ENCODE assay signal across 1 worm cellular context in the genomic region with DNA sequence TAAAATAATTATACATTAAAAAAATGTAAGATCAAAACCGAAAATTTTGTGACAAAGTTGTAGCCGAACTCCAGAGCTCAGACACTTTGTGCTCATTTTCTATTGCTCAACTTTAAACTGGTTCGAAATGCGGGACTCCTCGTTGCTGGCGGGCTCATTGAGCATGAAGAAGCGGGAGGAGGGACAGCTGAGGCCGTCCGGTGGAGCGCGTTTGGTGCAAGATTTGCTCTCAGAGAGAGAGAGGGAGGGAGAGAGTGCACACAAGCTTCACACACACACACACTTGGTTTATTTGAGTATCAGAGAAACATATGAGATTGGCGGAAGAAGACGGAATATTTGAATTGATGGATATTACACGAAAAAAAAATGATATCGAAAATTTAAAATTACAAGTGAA.
TF ChIP-seq lines count a peak whose summit lies in the region.

No protein-coding gene starts in this region.

TF ChIP-seq in whole organism, L1 larva, 84 proteins besides CTCF, POLR2A, EP300 and RAD21 (continued from another document):
- no peak for TF ChIP-seq elt-2 (tag; optimal IDR thresholded peaks at IDR 0.05; lab: Kevin White, UChicago)
- TF ChIP-seq ceh-8 (GFP tag; optimal IDR thresholded peaks at IDR 0.05; lab: Kevin White, UChicago): no peak
- peak; percentile 85 for TF ChIP-seq lin-14 (GFP tag; optimal IDR thresholded peaks at IDR 0.05; lab: Kevin White, UChicago)
- TF ChIP-seq fkh-10 (GFP tag; optimal IDR thresholded peaks at IDR 0.05; lab: Kevin White, UChicago): no peak
- no peak for TF ChIP-seq zag-1 (tag; optimal IDR thresholded peaks at IDR 0.05; lab: Kevin White, UChicago)
- no peak for TF ChIP-seq C34B4.2 (tag; optimal IDR thresholded peaks at IDR 0.05; lab: Kevin White, UChicago)
- TF ChIP-seq ceh-82 (tag; optimal IDR thresholded peaks at IDR 0.05; lab: Kevin White, UChicago): peak in 2 of 3 experiments; percentile 13 to 65
- no peak for TF ChIP-seq ceh-63 (GFP tag; optimal IDR thresholded peaks at IDR 0.05; lab: Kevin White, UChicago)
- TF ChIP-seq lin-35 (GFP tag; optimal IDR thresholded peaks at IDR 0.05; lab: Kevin White, UChicago): peak in 1 of 2 experiments; percentile 62
- TF ChIP-seq nhr-47 (tag; optimal IDR thresholded peaks at IDR 0.05; lab: Kevin White, UChicago): peak; percentile 21
- peak; percentile 55 for TF ChIP-seq snu-23 (GFP tag; optimal IDR thresholded peaks at IDR 0.05; lab: Kevin White, UChicago)
- peak in 1 of 3 experiments; percentile 51 for TF ChIP-seq dpl-1 (GFP tag; optimal IDR thresholded peaks at IDR 0.05; lab: Kevin White, UChicago)
- peak; percentile 47 for TF ChIP-seq lin-15B (tag; optimal IDR thresholded peaks at IDR 0.05; lab: Kevin White, UChicago)
- peak in 1 of 2 experiments; percentile 65 for TF ChIP-seq lsy-2 (tag; optimal IDR thresholded peaks at IDR 0.05; lab: Kevin White, UChicago)
- no peak for TF ChIP-seq sup-37 (GFP tag; optimal IDR thresholded peaks at IDR 0.05; lab: Kevin White, UChicago)
- TF ChIP-seq C04F5.9 (tag; optimal IDR thresholded peaks at IDR 0.05; lab: Kevin White, UChicago): no peak
- TF ChIP-seq swsn-7 (tag; optimal IDR thresholded peaks at IDR 0.05; lab: Kevin White, UChicago): peak; percentile 42
- TF ChIP-seq nhr-20 (tag; optimal IDR thresholded peaks at IDR 0.05; lab: Kevin White, UChicago): peak; percentile 30
- no peak for TF ChIP-seq nhr-90 (tag; optimal IDR thresholded peaks at IDR 0.05; lab: Kevin White, UChicago; ENCODE audit: poor library complexity)
- peak; percentile 1 for TF ChIP-seq xbp-1 (tag; optimal IDR thresholded peaks at IDR 0.05; lab: Kevin White, UChicago)
- peak; percentile 19 for TF ChIP-seq unc-86 (tag; optimal IDR thresholded peaks at IDR 0.05; lab: Kevin White, UChicago)
- no peak for TF ChIP-seq isw-1 (GFP tag; IDR thresholded peaks at IDR 0.05; lab: Robert Waterston, UW)
- peak; percentile 44 for TF ChIP-seq dsc-1 (tag; optimal IDR thresholded peaks at IDR 0.05; lab: Kevin White, UChicago)
- no peak for TF ChIP-seq nhr-11 (tag; optimal IDR thresholded peaks at IDR 0.05; lab: Kevin White, UChicago)
- TF ChIP-seq mep-1 (tag; optimal IDR thresholded peaks at IDR 0.05; lab: Kevin White, UChicago): peak; percentile 14
- peak; percentile 27 for TF ChIP-seq skn-1 (tag; optimal IDR thresholded peaks at IDR 0.05; lab: Kevin White, UChicago)
- no peak; the same call in 1 of the 2 replicates for TF ChIP-seq nhr-19 (GFP tag; conservative IDR thresholded peaks at IDR 0.05; lab: Robert Waterston, UW)
- TF ChIP-seq F16B12.6 (tag; optimal IDR thresholded peaks at IDR 0.05; lab: Kevin White, UChicago): peak; percentile 2
- no peak for TF ChIP-seq elt-3 (tag; optimal IDR thresholded peaks at IDR 0.05; lab: Kevin White, UChicago)
- TF ChIP-seq ztf-4 (tag; optimal IDR thresholded peaks at IDR 0.05; lab: Kevin White, UChicago): no peak
- no peak for TF ChIP-seq mab-9 (GFP tag; IDR thresholded peaks at IDR 0.05; lab: Robert Waterston, UW)
- TF ChIP-seq Y116A8C.19 (tag; optimal IDR thresholded peaks at IDR 0.05; lab: Kevin White, UChicago; ENCODE audit: borderline replicate concordance): no peak
- TF ChIP-seq hpl-2 (GFP tag; optimal IDR thresholded peaks at IDR 0.05; lab: Kevin White, UChicago): no peak
- TF ChIP-seq aly-2 (tag; optimal IDR thresholded peaks at IDR 0.05; lab: Kevin White, UChicago): peak; percentile 14
- TF ChIP-seq zip-4 (GFP tag; optimal IDR thresholded peaks at IDR 0.05; lab: Kevin White, UChicago): no peak
